Worm (Caenorhabditis elegans) whole organism, L3 larva: ENCODE results near the gene F21F8.5.

Source experiments
- R02D3.7 ChIP-seq: fragments of 150-350 bp; optimal IDR thresholded peaks from 2 replicates; lab custom pipeline; 2014; ENCODE audit warnings: missing biosample characterization, missing genetic modification characterization
- ZK546.5 ChIP-seq: sonication (generic microtip); optimal IDR thresholded peaks from 2 replicates; lab custom pipeline; 2017; ENCODE audit warnings: missing biosample characterization, missing genetic modification characterization
- aly-2 ChIP-seq: fragments of 150-350 bp; optimal IDR thresholded peaks from 2 replicates; lab custom pipeline; 2014; ENCODE audit warnings: missing biosample characterization, missing genetic modification characterization
- ceh-16 ChIP-seq: sonication (generic microtip); optimal IDR thresholded peaks from 2 replicates; lab custom pipeline; 2017; ENCODE audit warnings: missing biosample characterization, missing genetic modification characterization
- ceh-28 ChIP-seq: fragments of 150-350 bp; optimal IDR thresholded peaks from 2 replicates; lab custom pipeline; 2014; ENCODE audit warnings: missing biosample characterization, missing genetic modification reagents, missing genetic modification characterization
- ceh-9 ChIP-seq: sonication (generic microtip); optimal IDR thresholded peaks from 2 replicates; lab custom pipeline; 2018; ENCODE audit warnings: missing biosample characterization, missing genetic modification characterization
- daf-12 ChIP-seq: fragments of 150-350 bp; optimal IDR thresholded peaks from 2 replicates; lab custom pipeline; 2014; ENCODE audit warnings: missing biosample characterization, missing genetic modification reagents, missing genetic modification characterization
- egl-27 ChIP-seq: sonication (generic microtip); optimal IDR thresholded peaks from 4 replicates; lab custom pipeline; 2017; ENCODE audit warnings: missing biosample characterization, missing genetic modification reagents, missing genetic modification characterization
- egl-5 ChIP-seq: fragments of 150-350 bp; optimal IDR thresholded peaks from 2 replicates; lab custom pipeline; 2017; ENCODE audit warnings: missing biosample characterization, missing genetic modification reagents, missing genetic modification characterization, inconsistent platforms
- elt-1 ChIP-seq: fragments of 150-350 bp; optimal IDR thresholded peaks from 2 replicates; lab custom pipeline; 2014; ENCODE audit warnings: missing biosample characterization, missing genetic modification characterization
- elt-2 ChIP-seq: sonication (generic microtip); optimal IDR thresholded peaks from 2 replicates; lab custom pipeline; 2016; ENCODE audit warnings: missing genetic modification reagents, mild to moderate bottlenecking, missing genetic modification characterization, missing compliant biosample characterization
- elt-3 ChIP-seq, 3 experiments: fragments of 150-350 bp in 1 of 3; sonication (generic microtip) in 2 of 3; optimal IDR thresholded peaks; 2 replicates in 2 of 3; 4 replicates in 1 of 3; lab custom pipeline; 2014 to 2017; ENCODE audit warnings: missing biosample characterization in 3 of 3, missing genetic modification characterization in 3 of 3
- eor-1 ChIP-seq, 2 experiments: fragments of 150-350 bp; optimal IDR thresholded peaks; 2 replicates each; lab custom pipeline; 2014 to 2018; ENCODE audit warnings: missing biosample characterization in 2 of 2, missing genetic modification characterization in 2 of 2
- fkh-10 ChIP-seq: sonication (generic microtip); optimal IDR thresholded peaks from 2 replicates; lab custom pipeline; 2017; ENCODE audit warnings: missing biosample characterization, missing genetic modification reagents, missing genetic modification characterization
- fos-1 ChIP-seq: fragments of 150-350 bp; optimal IDR thresholded peaks from 2 replicates; lab custom pipeline; 2014; ENCODE audit warnings: missing biosample characterization, missing genetic modification characterization
- hmg-11 ChIP-seq: sonication (generic microtip); optimal IDR thresholded peaks from 2 replicates; lab custom pipeline; 2016; ENCODE audit warnings: missing genetic modification characterization, missing compliant biosample characterization
- jun-1 ChIP-seq: fragments of 150-350 bp; optimal IDR thresholded peaks from 2 replicates; lab custom pipeline; 2014; ENCODE audit warnings: missing biosample characterization, missing genetic modification reagents, missing genetic modification characterization
- lin-15B ChIP-seq: fragments of 150-350 bp; optimal IDR thresholded peaks from 2 replicates; lab custom pipeline; 2014; ENCODE audit warnings: missing biosample characterization, missing genetic modification characterization
- lin-39 ChIP-seq: fragments of 150-350 bp; optimal IDR thresholded peaks from 2 replicates; lab custom pipeline; 2018; ENCODE audit warnings: missing biosample characterization, missing genetic modification reagents, missing genetic modification characterization
- lsy-12 ChIP-seq: sonication (generic microtip); optimal IDR thresholded peaks from 2 replicates; lab custom pipeline; 2016; ENCODE audit warnings: mild to moderate bottlenecking, missing genetic modification characterization, missing compliant biosample characterization
- mml-1 ChIP-seq: fragments of 150-350 bp; sonication (generic microtip); optimal IDR thresholded peaks from 3 replicates; lab custom pipeline; 2014; ENCODE audit warnings: missing biosample characterization, missing genetic modification characterization
- nfya-1 ChIP-seq: sonication (generic microtip); optimal IDR thresholded peaks from 2 replicates; lab custom pipeline; 2017; ENCODE audit warnings: missing genetic modification characterization, mild to moderate bottlenecking, missing compliant biosample characterization, antibody characterized with exemption, moderate library complexity; ENCODE audit not compliant: insufficient read depth
- nhr-11 ChIP-seq: fragments of 150-350 bp; optimal IDR thresholded peaks from 2 replicates; lab custom pipeline; 2014; ENCODE audit warnings: missing biosample characterization, missing genetic modification characterization
- nhr-12 ChIP-seq: fragments of 150-350 bp; optimal IDR thresholded peaks from 2 replicates; lab custom pipeline; 2014; ENCODE audit warnings: missing biosample characterization, missing genetic modification characterization
- nhr-23 ChIP-seq: fragments of 150-350 bp; optimal IDR thresholded peaks from 2 replicates; lab custom pipeline; 2014; ENCODE audit warnings: missing biosample characterization, missing genetic modification reagents, missing genetic modification characterization
- nhr-25 ChIP-seq: sonication (generic microtip); optimal IDR thresholded peaks from 2 replicates; lab custom pipeline; 2017; ENCODE audit warnings: missing biosample characterization, missing genetic modification characterization
- nhr-28 ChIP-seq: fragments of 150-350 bp; optimal IDR thresholded peaks from 2 replicates; lab custom pipeline; 2014; ENCODE audit warnings: missing biosample characterization, missing genetic modification characterization
- nhr-43 ChIP-seq: sonication (generic microtip); optimal IDR thresholded peaks from 2 replicates; lab custom pipeline; 2016; ENCODE audit warnings: mild to moderate bottlenecking, missing genetic modification characterization, missing compliant biosample characterization; ENCODE audit not compliant: poor library complexity, severe bottlenecking
- nhr-67 ChIP-seq: fragments of 150-350 bp; optimal IDR thresholded peaks from 2 replicates; lab custom pipeline; 2014; ENCODE audit warnings: missing biosample characterization, missing genetic modification characterization
- nhr-76 ChIP-seq: fragments of 150-350 bp; sonication (generic microtip); optimal IDR thresholded peaks from 5 replicates; lab custom pipeline; 2014; ENCODE audit warnings: missing biosample characterization, missing genetic modification characterization
- nhr-77 ChIP-seq: fragments of 150-350 bp; optimal IDR thresholded peaks from 2 replicates; lab custom pipeline; 2014; ENCODE audit warnings: missing biosample characterization, missing genetic modification characterization
- pha-4 ChIP-seq: fragments of 150-350 bp; optimal IDR thresholded peaks from 2 replicates; lab custom pipeline; 2014; ENCODE audit warnings: missing biosample characterization, missing genetic modification reagents, missing genetic modification characterization
- pqm-1 ChIP-seq: fragments of 150-350 bp; optimal IDR thresholded peaks from 2 replicates; lab custom pipeline; 2017; ENCODE audit warnings: missing biosample characterization, missing genetic modification characterization, inconsistent platforms
- sea-2 ChIP-seq: fragments of 150-350 bp; sonication (generic microtip); optimal IDR thresholded peaks from 4 replicates; lab custom pipeline; 2014; ENCODE audit warnings: missing biosample characterization, missing genetic modification reagents, missing genetic modification characterization
- skn-1 ChIP-seq: fragments of 150-350 bp; optimal IDR thresholded peaks from 2 replicates; lab custom pipeline; 2014; ENCODE audit warnings: missing biosample characterization, missing genetic modification characterization
- snpc-4 ChIP-seq: fragments of 150-350 bp; optimal IDR thresholded peaks from 2 replicates; lab custom pipeline; 2014; ENCODE audit warnings: missing biosample characterization, missing genetic modification characterization
- unc-39 ChIP-seq: sonication (generic microtip); optimal IDR thresholded peaks from 4 replicates; lab custom pipeline; 2017; ENCODE audit warnings: missing biosample characterization, missing genetic modification characterization
- unc-62 ChIP-seq: fragments of 150-350 bp; sonication (generic microtip); optimal IDR thresholded peaks from 4 replicates; lab custom pipeline; 2014; ENCODE audit warnings: missing biosample characterization, missing genetic modification reagents, missing genetic modification characterization
- zag-1 ChIP-seq: fragments of 150-350 bp; optimal IDR thresholded peaks from 2 replicates; lab custom pipeline; 2014; ENCODE audit warnings: missing biosample characterization, missing genetic modification characterization
- ztf-11 ChIP-seq: fragments of 150-350 bp; optimal IDR thresholded peaks from 2 replicates; lab custom pipeline; 2014; ENCODE audit warnings: missing biosample characterization, missing genetic modification characterization
- ztf-4 ChIP-seq: fragments of 150-350 bp; optimal IDR thresholded peaks from 2 replicates; lab custom pipeline; 2014; ENCODE audit warnings: missing biosample characterization, missing genetic modification characterization

The F21F8.5 gene

DNA sequence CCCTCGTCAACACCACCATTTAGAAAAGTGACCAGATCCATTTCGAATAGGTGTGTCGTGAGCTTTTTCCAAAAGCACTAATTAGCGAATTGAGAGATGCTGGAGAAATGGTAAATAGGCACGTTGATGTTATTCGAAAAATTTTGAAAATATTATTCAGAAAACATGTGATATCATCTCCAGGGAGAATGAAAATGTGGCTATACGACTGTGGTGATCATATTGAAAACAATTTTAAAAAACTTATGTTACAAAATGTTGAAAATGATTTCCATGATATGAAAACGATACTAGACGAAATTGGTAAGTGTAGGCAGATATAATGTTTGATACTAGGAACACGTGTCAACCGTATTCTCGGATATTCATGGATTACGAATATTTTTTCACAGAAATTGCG is 39.3 kb downstream of the F21F8.5 start, which contains the start of gene K07C11.10:
Gene K07C11.10 (minus strand): TSS at position 101 of the 400 bp plus-strand sequence.
- TF ChIP-seq elt-1 (no peak), nhr-11 (tag; lab: Kevin White, UChicago) (no peak), elt-3 (tag; optimal IDR thresholded peaks at IDR 0.05; lab: Kevin White, UChicago) (no peak), R02D3.7 (tag; lab: Kevin White, UChicago) (no peak), snpc-4 (tag; lab: Kevin White, UChicago) (no peak), lsy-12 (tag; lab: Kevin White, UChicago) (no peak), unc-62 (GFP tag; lab: Kevin White, UChicago) (no peak), aly-2 (tag; lab: Kevin White, UChicago) (no peak), ztf-4 (tag; lab: Kevin White, UChicago) (no peak), nfya-1 (tag; lab: Kevin White, UChicago) (no peak), ceh-28 (tag; lab: Kevin White, UChicago) (no peak), sea-2 (no peak), nhr-76 (tag; lab: Kevin White, UChicago) (no peak), ztf-11 (tag; lab: Kevin White, UChicago) (no peak), nhr-28 (tag; lab: Kevin White, UChicago) (no peak), jun-1 (no peak), egl-27 (no peak), skn-1 (tag; lab: Kevin White, UChicago) (no peak), lin-15B (tag; lab: Kevin White, UChicago) (no peak)

- TF ChIP-seq ceh-28 (tag; lab: Kevin White, UChicago), result no peak
- no peak for TF ChIP-seq unc-39
- no peak for TF ChIP-seq zag-1 (tag; lab: Kevin White, UChicago)
- no peak for TF ChIP-seq nfya-1 (tag; lab: Kevin White, UChicago)
- no peak for TF ChIP-seq snpc-4 (tag; lab: Kevin White, UChicago)
- TF ChIP-seq pqm-1, result no peak
- TF ChIP-seq aly-2 (tag; lab: Kevin White, UChicago), result no peak
- no peak for TF ChIP-seq egl-5 (tag; lab: Kevin White, UChicago)
- TF ChIP-seq nhr-28 (tag; lab: Kevin White, UChicago), result no peak
- TF ChIP-seq nhr-23, result no peak
- no peak for TF ChIP-seq lin-39
- no peak for TF ChIP-seq lin-15B (tag; lab: Kevin White, UChicago)
- no peak for TF ChIP-seq sea-2
- TF ChIP-seq nhr-77, result no peak
- TF ChIP-seq daf-12 (tag; lab: Kevin White, UChicago), result no peak
- TF ChIP-seq nhr-43 (tag; lab: Kevin White, UChicago), result no peak
- no peak for TF ChIP-seq fos-1 (tag; lab: Kevin White, UChicago)
- TF ChIP-seq eor-1 (tag; optimal IDR thresholded peaks at IDR 0.05; lab: Kevin White, UChicago), result no peak
- no peak for TF ChIP-seq egl-27
These were observed 41.5 kb downstream of the F21F8.5 start, which contains the start of gene pax-1 for ce11 chrV:8224634-8225033. TSS of gene pax-1 (plus strand) at chrV:8224934.

ce11 chrV:8223417-8223816 is 42.7 kb downstream of the F21F8.5 start:
- TF ChIP-seq eor-1 (tag; optimal IDR thresholded peaks at IDR 0.05; lab: Kevin White, UChicago), result no peak
- TF ChIP-seq ZK546.5 (tag; lab: Kevin White, UChicago), result no peak
- no peak for TF ChIP-seq nhr-25 (tag; lab: Kevin White, UChicago)
- TF ChIP-seq nhr-28 (tag; lab: Kevin White, UChicago), result no peak

ce11 chrV:8221083-8221538 is 45.0 kb downstream of the F21F8.5 start, which contains the start of the genes cogc-6 and air-1:
TSS of gene cogc-6 (minus strand) at chrV:8221316.
TSS of gene air-1 (plus strand) at chrV:8221488.
- TF ChIP-seq fkh-10 (no peak), nhr-77 (no peak), pha-4 (tag; lab: Kevin White, UChicago) (peak; percentile 43), ceh-28 (tag; lab: Kevin White, UChicago) (peak; percentile 60), nhr-67 (tag; lab: Kevin White, UChicago) (no peak), nhr-25 (tag; lab: Kevin White, UChicago) (no peak), nhr-23 (peak; percentile 35), elt-3 (tag; optimal IDR thresholded peaks at IDR 0.05; lab: Kevin White, UChicago) (no peak), nfya-1 (tag; lab: Kevin White, UChicago) (peak; percentile 41), ceh-9 (tag; lab: Kevin White, UChicago) (no peak), pqm-1 (no peak), ZK546.5 (tag; lab: Kevin White, UChicago) (no peak), elt-2 (no peak), jun-1 (no peak), eor-1 (tag; optimal IDR thresholded peaks at IDR 0.05; lab: Kevin White, UChicago) (no peak), lin-15B (tag; lab: Kevin White, UChicago) (peak; percentile 25), egl-5 (tag; lab: Kevin White, UChicago) (no peak), snpc-4 (tag; lab: Kevin White, UChicago) (peak; percentile 53), nhr-11 (tag; lab: Kevin White, UChicago) (no peak), ceh-16 (tag; lab: Kevin White, UChicago) (no peak), hmg-11 (tag; lab: Kevin White, UChicago) (no peak), skn-1 (tag; lab: Kevin White, UChicago) (no peak), nhr-12 (tag; lab: Kevin White, UChicago) (no peak), mml-1 (no peak), unc-62 (GFP tag; lab: Kevin White, UChicago) (no peak), ztf-11 (tag; lab: Kevin White, UChicago) (no peak), nhr-28 (tag; lab: Kevin White, UChicago) (no peak)
